Fruit fly (Drosophila melanogaster) whole organism: ENCODE results near the gene Dhod.

Experiments
- CG8478 ChIP-seq: fragments of >200 bp; optimal IDR thresholded peaks from 2 replicates; lab custom pipeline; 2018; ENCODE audit warnings: inconsistent platforms
- Dll ChIP-seq: fragments of >200 bp; optimal IDR thresholded peaks from 2 replicates; lab custom pipeline; 2017
- EcR ChIP-seq, 2 experiments: fragments of >200 bp; optimal IDR thresholded peaks; 2 replicates each; lab custom pipeline; 2017; ENCODE audit warnings: missing biosample characterization in 2 of 2, missing genetic modification characterization in 2 of 2, missing genetic modification reagents in 2 of 2
- pan ChIP-seq: fragments of >200 bp; optimal IDR thresholded peaks from 2 replicates; lab custom pipeline; 2017
- psq ChIP-seq: fragments of >200 bp; optimal IDR thresholded peaks from 2 replicates; lab custom pipeline; 2017
- usp ChIP-seq: fragments of >200 bp; optimal IDR thresholded peaks from 2 replicates; lab custom pipeline; 2017; ENCODE audit warnings: missing biosample characterization, missing genetic modification characterization, mixed read lengths

Dhod gene

DNA sequence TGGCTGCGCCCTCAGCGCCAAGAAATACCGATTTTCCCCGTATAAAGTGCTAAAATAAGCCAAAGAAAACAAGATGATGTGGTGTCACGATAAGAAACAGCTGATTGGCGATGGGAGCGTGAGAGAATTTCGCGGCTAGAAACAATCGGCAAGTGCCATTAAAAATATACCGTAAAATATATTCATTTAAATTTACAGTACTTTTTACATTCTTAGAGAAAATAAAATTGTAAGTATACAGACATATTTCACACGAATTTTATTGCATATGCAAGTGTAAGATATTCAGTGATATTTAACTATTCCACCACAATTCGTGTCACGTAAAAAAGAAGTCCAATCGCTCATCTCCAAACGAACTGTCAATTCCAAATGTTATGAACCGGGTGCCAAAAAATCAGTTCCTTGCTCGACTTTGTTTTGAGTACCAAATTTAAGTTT is 23.9 kb upstream of the Dhod start, which contains the start of the genes Unc50, CG11755 and CG8043:
Gene Unc50 (minus strand): TSS at position 54 of the 441 bp plus-strand sequence.
Gene CG11755 (plus strand): TSS at position 356 of the 441 bp plus-strand sequence.
Gene CG8043 (plus strand): TSS at position 356 of the 441 bp plus-strand sequence.
- TF ChIP-seq usp (GFP tag; lab: Kevin White, UChicago) = no peak
- no peak for TF ChIP-seq Dll
- TF ChIP-seq EcR (GFP tag; optimal IDR thresholded peaks at IDR 0.05; lab: Kevin White, UChicago) = no peak
- TF ChIP-seq CG8478 (lab: Kevin White, UChicago) = no peak
- no peak for TF ChIP-seq pan (lab: Kevin White, UChicago)
- no peak for TF ChIP-seq psq

DNA sequence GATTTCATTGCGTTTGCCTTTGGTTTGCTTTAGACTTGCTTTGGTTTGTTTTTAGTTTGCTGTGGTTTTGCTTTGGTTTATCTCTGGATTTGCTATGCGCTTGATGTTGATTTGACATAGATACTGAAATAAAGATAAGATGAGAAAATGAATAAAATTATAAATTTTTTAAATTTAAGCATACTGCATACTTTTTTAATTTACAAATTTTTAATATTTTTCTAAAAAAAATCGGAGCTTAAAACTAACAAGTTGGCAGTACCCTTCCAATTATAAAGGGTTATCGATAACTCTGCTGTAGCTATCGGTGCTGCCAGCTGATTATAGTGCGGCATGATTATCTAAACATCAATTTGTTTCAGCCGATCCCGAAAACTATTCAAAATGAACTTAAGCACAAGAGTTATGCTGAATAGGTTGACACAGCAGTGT is 21.1 kb upstream of the Dhod start, which contains the start of gene mRpL19:
Gene mRpL19 (plus strand): TSS at position 307 of the 432 bp plus-strand sequence.
- TF ChIP-seq Dll (no peak), usp (GFP tag; lab: Kevin White, UChicago) (no peak), EcR (GFP tag; optimal IDR thresholded peaks at IDR 0.05; lab: Kevin White, UChicago) (no peak), psq (no peak), pan (lab: Kevin White, UChicago) (no peak), CG8478 (lab: Kevin White, UChicago) (no peak)

DNA sequence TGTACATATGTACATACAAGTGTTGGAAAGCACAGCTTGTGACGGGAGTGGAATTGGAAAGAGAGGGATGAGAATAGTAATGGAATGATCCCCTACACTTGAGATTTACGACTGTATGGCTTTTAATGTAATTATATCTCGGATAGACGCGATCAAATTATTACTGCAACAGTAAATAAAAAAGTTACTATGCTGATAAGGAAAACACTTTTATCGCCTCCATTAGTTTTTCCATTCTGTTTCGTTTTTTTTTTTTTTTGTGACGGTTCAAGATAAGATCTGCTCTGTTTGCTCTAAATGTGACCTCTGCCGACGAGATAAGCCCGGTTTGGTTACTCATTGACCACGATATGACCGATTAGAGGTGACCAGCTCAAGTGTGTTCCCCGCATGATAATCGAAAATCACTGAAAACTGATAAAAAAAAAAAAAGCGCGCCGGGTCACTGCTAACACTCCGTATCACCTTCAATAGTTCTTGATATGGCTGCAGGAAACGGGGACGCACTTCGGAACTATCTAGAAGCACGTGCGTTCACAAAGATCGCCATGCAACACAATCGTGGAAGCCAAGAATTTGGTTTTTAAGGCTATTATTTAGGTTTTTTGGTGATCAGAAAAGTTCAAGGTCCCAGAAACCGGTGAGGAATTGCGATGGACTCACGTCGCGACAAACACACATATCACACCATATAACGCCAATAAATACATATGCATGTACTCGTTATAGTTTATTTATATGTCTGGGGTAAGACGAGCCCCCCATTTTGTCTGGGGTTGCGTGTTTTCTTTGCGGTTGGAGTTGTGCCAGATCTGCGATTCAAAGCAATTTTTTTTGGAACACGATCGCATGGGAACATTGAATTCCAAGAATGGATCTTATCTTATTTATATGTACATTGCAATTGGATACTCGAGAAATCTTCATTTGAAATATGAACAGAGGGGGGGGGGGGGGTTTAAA is 18.1 kb upstream of the Dhod start, which contains the start of gene p:
Gene p (minus strand): TSS at position 156 of the 963 bp plus-strand sequence.
- TF ChIP-seq CG8478 (lab: Kevin White, UChicago) = no peak
- no peak for TF ChIP-seq usp (GFP tag; lab: Kevin White, UChicago)
- no peak for TF ChIP-seq Dll
- no peak for TF ChIP-seq psq
- TF ChIP-seq pan (lab: Kevin White, UChicago) = no peak
- no peak for TF ChIP-seq EcR (GFP tag; optimal IDR thresholded peaks at IDR 0.05; lab: Kevin White, UChicago)

DNA sequence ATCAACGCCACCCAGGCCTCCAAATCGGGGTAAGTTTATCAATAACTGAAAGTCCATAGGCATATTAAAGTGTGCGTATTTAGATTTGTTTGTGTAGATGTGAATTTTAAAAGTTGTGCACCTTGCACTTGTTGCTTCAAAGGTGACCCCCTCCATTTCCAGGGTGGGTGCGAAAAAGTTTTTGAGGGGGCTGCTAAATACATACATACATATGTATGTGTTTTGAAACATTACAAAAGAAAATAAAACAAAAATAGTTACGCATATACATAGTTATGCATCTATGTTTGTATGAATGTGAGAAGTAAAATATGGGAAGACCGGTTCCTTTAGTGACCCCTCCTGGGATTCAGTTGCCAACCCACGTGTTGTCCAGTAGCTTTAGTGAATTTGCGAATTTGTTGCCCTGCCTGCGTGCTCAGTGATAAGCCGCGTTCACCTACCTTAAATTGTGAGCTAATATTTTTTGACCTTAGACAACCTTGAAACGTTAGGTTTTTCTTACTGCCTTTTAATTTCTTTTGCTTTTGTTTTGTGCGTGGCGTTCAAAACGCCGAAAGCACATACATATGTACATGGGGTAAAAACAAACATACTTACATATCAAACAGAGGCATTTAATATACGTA is 17.3 kb upstream of the Dhod start:
- TF ChIP-seq pan (lab: Kevin White, UChicago) = peak; percentile 58
- TF ChIP-seq EcR (GFP tag; optimal IDR thresholded peaks at IDR 0.05; lab: Kevin White, UChicago) = no peak

DNA sequence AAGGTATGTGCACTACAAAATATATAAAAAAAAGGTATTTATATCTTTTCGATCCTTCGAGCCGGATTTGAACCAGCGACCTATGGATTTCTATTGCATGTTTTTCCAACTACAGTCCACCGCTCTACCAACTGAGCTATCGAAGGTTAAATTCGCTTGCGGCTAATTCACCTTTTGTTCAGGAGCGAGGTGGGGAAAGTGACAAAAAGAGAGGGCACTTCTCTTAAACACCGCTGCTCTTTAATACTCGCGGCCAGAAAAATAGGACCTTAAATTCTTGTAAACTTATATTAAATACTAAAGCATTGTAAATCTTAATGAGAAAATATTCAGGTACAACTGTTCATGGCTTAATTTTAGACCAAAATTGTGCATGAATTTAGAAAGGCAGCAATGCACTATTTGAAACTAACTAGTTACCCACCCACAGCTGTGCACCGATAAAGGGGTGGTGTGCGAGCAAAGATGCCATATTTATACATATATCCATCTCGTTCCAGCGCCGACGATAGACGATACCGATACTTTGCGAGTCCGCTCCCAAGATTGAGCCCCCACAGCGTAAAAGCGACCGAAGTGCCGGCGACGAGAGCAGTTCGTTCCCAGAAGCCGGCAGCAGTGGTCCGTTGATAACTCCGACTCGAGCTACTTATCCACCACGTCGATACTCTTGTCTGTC is 16.5 kb upstream of the Dhod start:
- TF ChIP-seq pan (lab: Kevin White, UChicago) (no peak), CG8478 (lab: Kevin White, UChicago) (peak; percentile 38), psq (no peak)

DNA sequence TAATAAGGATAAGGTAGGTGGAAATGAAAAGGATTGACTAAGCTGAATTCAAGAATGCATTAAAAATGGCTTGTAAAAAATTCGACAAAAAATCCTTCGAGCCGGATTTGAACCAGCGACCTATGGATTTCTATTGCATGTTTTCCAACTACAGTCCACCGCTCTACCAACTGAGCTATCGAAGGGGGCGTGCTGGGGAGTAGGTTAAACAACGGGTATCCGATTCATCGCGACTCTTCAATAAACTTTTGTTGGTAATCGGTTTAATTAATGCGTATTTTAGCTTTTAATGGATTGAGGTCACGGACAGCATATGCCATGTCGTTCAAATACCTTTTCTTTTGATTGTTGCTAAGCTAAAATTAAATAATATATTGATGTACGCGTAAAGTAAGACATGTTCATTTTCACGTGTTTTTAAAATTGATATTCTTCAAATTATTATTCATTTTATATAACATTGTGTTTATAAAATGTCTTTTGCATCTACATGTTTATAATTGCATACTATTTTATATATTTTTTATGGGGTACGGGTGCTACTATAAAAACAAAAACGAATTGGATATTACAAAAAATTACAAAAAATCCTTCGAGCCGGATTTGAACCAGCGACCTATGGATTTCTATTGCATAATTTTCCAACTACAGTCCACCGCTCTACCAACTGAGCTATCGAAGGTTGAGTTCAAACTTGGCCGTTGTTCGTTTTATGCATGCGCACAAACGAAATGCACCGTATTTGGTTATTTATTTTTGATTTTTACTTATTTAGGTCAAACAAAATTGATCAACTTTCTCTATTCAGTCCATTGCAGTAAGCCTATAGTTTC is 15.5 kb upstream of the Dhod start:
- no peak for TF ChIP-seq pan (lab: Kevin White, UChicago)
- no peak for TF ChIP-seq CG8478 (lab: Kevin White, UChicago)
- TF ChIP-seq Dll = no peak
- TF ChIP-seq usp (GFP tag; lab: Kevin White, UChicago) = no peak
- no peak for TF ChIP-seq EcR (GFP tag; optimal IDR thresholded peaks at IDR 0.05; lab: Kevin White, UChicago)
- no peak for TF ChIP-seq psq

DNA sequence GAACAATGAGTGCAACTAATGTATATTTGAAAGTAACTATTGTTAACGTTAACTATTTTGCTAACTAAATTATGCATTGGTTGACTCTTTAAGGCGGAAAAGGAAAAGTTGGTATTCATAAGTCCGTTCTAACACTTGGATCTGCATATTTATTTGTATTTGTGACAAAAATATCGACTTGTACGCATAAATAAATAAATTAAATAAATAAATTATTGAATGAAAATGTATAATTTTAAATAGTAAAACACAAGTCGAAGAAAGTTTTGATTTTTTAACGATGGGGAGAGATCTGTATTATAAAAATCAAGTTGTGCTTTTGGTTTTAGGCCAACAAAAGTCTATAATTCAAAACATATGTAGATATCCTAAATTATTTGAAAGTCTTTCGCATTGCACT is 14.9 kb upstream of the Dhod start, which contains the start of gene CG8036:
Gene CG8036 (plus strand): TSS at position 301 of the 400 bp plus-strand sequence.
- TF ChIP-seq EcR (GFP tag; optimal IDR thresholded peaks at IDR 0.05; lab: Kevin White, UChicago) (no peak), pan (lab: Kevin White, UChicago) (no peak), CG8478 (lab: Kevin White, UChicago) (no peak), psq (no peak), Dll (no peak), usp (GFP tag; lab: Kevin White, UChicago) (no peak)

DNA sequence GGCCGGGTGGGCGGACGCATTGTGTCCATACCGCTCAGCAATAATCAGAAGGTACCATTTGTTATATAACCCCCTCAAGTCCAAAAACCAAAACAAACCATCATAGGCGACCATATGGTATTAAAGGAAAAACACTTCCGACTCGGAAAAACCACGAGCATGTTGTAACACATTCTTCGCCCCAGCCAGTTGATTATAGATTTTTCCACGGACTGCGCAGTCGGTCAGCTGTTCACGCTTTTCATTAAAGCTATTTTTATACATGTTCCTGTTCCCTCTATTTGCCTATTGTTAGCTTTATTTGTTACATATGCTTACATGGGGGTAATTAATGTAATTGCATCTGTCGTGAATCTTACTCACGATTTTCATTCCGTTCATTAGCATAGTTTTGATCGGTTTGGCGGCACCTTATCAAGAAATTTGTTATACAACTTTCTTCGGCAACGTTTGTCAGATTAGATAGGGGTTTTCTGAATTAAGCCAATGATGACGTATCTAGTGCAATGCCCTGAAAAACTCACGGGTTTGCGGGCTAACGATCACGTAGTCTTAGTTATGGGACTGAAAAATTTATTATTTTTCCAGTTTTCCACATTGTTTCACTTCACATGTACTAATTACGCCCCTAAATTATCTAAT is 12.1 kb upstream of the Dhod start:
- TF ChIP-seq psq (no peak), pan (lab: Kevin White, UChicago) (peak; percentile 26)

DNA sequence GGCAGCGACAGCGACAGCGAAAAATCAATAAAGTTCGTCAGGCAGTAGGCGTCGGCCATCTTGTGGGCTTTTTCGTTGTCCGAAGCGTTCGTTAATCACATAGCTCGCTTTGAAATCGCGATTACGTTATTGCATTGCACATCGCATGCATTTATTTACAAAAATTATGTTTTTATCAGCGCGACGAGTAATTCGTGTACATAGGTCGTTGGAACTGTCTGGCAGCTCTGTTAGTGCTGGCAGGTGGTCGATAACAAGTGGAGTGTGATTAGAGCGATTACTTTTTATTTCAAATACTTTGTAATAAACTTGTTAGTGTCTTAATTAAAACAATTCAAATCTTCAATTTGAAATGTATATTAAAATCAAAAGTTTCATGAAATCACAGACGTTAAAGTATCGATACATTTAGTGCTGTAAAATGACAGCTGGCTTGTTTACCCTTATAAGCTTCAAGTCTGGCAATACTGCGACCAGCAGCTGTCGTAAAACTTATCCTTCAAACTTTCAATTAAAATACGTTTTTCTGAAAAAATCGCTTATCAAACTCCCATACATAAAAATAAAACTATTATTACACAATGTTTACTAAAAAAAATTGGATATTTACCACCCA is 11.1 kb upstream of the Dhod start, which contains the start of gene CG8032:
Gene CG8032 (plus strand): TSS at position 448 of the 616 bp plus-strand sequence.
- no peak for TF ChIP-seq CG8478 (lab: Kevin White, UChicago)
- TF ChIP-seq EcR (GFP tag; optimal IDR thresholded peaks at IDR 0.05; lab: Kevin White, UChicago) = no peak
- TF ChIP-seq Dll = no peak
- TF ChIP-seq pan (lab: Kevin White, UChicago) = no peak

DNA sequence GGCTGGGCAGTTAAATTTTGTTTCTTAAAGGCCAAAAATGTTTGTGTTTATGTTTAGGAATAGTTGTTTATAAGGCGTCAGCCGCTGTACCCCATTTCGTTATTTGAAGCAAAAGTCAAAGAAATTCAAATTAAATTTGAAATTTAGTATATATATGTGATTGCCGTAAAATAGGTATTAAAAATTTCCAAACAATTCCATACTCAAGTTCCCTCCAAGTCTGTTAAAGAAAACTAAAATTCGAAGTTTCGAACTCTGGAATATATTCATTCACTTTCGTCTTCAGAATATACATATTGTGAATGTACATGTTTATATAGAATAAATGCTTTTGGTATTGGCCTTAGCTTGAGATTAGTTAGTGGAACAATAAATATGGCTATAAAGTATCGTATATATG is 7.9 kb upstream of the Dhod start, which contains the start of gene bel:
Gene bel (minus strand): TSS at position 101 of the 400 bp plus-strand sequence.
- no peak for TF ChIP-seq EcR (GFP tag; optimal IDR thresholded peaks at IDR 0.05; lab: Kevin White, UChicago)
